Fruit fly (Drosophila melanogaster): ENCODE results near the gene Rrp40.

Rrp40 gene

DNA sequence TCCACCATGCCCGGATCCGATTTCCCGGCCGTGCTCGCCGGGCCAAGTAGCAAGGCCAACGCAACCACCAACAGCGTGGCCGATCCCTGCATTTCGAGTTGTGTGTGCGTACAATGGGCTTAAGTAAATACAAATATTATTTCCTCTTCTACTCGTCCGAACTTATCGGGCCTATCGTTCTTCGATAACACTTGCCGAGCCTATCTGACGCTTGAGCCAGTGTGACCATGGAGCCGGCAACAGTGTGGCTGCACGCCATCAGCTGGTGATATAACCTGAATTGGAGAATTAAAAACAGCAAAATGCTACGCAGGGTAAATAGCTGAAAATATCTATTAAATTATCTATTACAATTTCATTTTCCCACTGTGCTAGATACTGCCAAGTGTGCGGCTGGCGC lies 18.3 kb upstream of the Rrp40 start, which contains the start of the genes CG17660 and mRpL48:
CG17660 (minus strand) TSS at position 198 of the 400 bp plus-strand sequence.
mRpL48 (plus strand) TSS at position 239 of the 400 bp plus-strand sequence.
- TF ChIP-seq Dll (GFP tag; IDR thresholded peaks at IDR 0.05; ENCODE audit: partially characterized antibody) (peak; percentile 65), ewg (GFP tag; optimal IDR thresholded peaks at IDR 0.05) (peak; percentile 7), CG7556 (GFP tag; optimal IDR thresholded peaks at IDR 0.05) (no peak), Lpt (GFP tag; optimal IDR thresholded peaks at IDR 0.05) (no peak), Rfx (GFP tag; IDR thresholded peaks at IDR 0.05) (peak; percentile 39; the same call in 1 of the 2 replicates), CG10431 (GFP tag; optimal IDR thresholded peaks at IDR 0.05) (no peak), dpn (GFP tag; optimal IDR thresholded peaks at IDR 0.05) (peak in 1 of 2 experiments; percentile 4), knrl (GFP tag; IDR thresholded peaks at IDR 0.05; ENCODE audit: partially characterized antibody) (peak; percentile 60; the same call in 2 of the 3 replicates), CG5245 (GFP tag; optimal IDR thresholded peaks at IDR 0.05) (no peak), HmgZ (tag; optimal IDR thresholded peaks at IDR 0.05) (peak; percentile 86), CG3847 (GFP tag; IDR thresholded peaks at IDR 0.05) (peak; percentile 48; the same call in 1 of the 2 replicates), chn (GFP tag; optimal IDR thresholded peaks at IDR 0.05) (no peak), ERR (GFP tag; optimal IDR thresholded peaks at IDR 0.05) (peak; percentile 33), grau (tag; optimal IDR thresholded peaks at IDR 0.05) (peak; percentile 25), Max (GFP tag; optimal IDR thresholded peaks at IDR 0.05) (peak; percentile 35), E2f1 (GFP tag; IDR thresholded peaks at IDR 0.05) (no peak), Dp (GFP tag; optimal IDR thresholded peaks at IDR 0.05) (peak; percentile 51), CG11093 (GFP tag; IDR thresholded peaks at IDR 0.05) (no peak), CG14860 (GFP tag; IDR thresholded peaks at IDR 0.05; ENCODE audit: partially characterized antibody) (peak; percentile 45; the same call in 1 of the 3 replicates), Xbp1 (GFP tag; optimal IDR thresholded peaks at IDR 0.05) (peak; percentile 25), Atf6 (GFP tag; IDR thresholded peaks at IDR 0.05) (no peak), hbn (GFP tag; IDR thresholded peaks at IDR 0.05; ENCODE audit: partially characterized antibody) (peak; percentile 43; the same call in 1 of the 2 replicates), dm (GFP tag; optimal IDR thresholded peaks at IDR 0.05) (peak; percentile 41), Bgb (GFP tag; IDR thresholded peaks at IDR 0.05; ENCODE audit: partially characterized antibody) (peak; percentile 79), zen2 (GFP tag; IDR thresholded peaks at IDR 0.05; ENCODE audit: partially characterized antibody) (peak; percentile 49; the same call in 1 of the 3 replicates), ato (GFP tag; IDR thresholded peaks at IDR 0.05; ENCODE audit: partially characterized antibody) (peak; percentile 89), vvl (GFP tag; IDR thresholded peaks at IDR 0.05) (peak; percentile 70), CG9797 (GFP tag; optimal IDR thresholded peaks at IDR 0.05) (peak; percentile 97), CG17912 (GFP tag; optimal IDR thresholded peaks at IDR 0.05) (peak; percentile 2), sens (GFP tag) (peak; percentile 89), BEAF-32 (GFP tag; optimal IDR thresholded peaks at IDR 0.05) (peak; percentile 64), CG42726 (GFP tag; IDR thresholded peaks at IDR 0.05; ENCODE audit: partially characterized antibody) (peak; percentile 73), ems (GFP tag; optimal IDR thresholded peaks at IDR 0.05) (peak; percentile 18), stwl (tag; optimal IDR thresholded peaks at IDR 0.05) (peak; percentile 92), sc (optimal IDR thresholded peaks at IDR 0.05) (no peak), sc (GFP tag; optimal IDR thresholded peaks at IDR 0.05) (no peak), CG34422 (GFP tag; IDR thresholded peaks at IDR 0.05) (peak; percentile 91; the same call in 1 of the 3 replicates), CG2116 (GFP tag; optimal IDR thresholded peaks at IDR 0.05) (peak; percentile 81), ci (GFP tag; IDR thresholded peaks at IDR 0.05) (peak; percentile 63; the same call in 2 of the 3 replicates), ro (GFP tag; IDR thresholded peaks at IDR 0.05) (no peak), vfl (GFP tag; optimal IDR thresholded peaks at IDR 0.05) (no peak), oc (tag; optimal IDR thresholded peaks at IDR 0.05) (no peak), CG33213 (GFP tag; optimal IDR thresholded peaks at IDR 0.05) (peak; percentile 33), dysf (GFP tag; IDR thresholded peaks at IDR 0.05) (no peak), CG1603 (tag; optimal IDR thresholded peaks at IDR 0.05) (peak; percentile 86), CG2199 (GFP tag; IDR thresholded peaks at IDR 0.05) (0 out of 3 replicates have a peak, but pooled peaks have one; percentile 34), CG12391 (tag; optimal IDR thresholded peaks at IDR 0.05) (peak; percentile 11), PHDP (tag; optimal IDR thresholded peaks at IDR 0.05) (no peak), CG12659 (GFP tag; optimal IDR thresholded peaks at IDR 0.05) (peak; percentile 70), pho (GFP tag; optimal IDR thresholded peaks at IDR 0.05) (peak; percentile 35)

Data from whole organism, embryonic.